4 worm cellular contexts compared by ENCODE assay signal in the genomic region with DNA sequence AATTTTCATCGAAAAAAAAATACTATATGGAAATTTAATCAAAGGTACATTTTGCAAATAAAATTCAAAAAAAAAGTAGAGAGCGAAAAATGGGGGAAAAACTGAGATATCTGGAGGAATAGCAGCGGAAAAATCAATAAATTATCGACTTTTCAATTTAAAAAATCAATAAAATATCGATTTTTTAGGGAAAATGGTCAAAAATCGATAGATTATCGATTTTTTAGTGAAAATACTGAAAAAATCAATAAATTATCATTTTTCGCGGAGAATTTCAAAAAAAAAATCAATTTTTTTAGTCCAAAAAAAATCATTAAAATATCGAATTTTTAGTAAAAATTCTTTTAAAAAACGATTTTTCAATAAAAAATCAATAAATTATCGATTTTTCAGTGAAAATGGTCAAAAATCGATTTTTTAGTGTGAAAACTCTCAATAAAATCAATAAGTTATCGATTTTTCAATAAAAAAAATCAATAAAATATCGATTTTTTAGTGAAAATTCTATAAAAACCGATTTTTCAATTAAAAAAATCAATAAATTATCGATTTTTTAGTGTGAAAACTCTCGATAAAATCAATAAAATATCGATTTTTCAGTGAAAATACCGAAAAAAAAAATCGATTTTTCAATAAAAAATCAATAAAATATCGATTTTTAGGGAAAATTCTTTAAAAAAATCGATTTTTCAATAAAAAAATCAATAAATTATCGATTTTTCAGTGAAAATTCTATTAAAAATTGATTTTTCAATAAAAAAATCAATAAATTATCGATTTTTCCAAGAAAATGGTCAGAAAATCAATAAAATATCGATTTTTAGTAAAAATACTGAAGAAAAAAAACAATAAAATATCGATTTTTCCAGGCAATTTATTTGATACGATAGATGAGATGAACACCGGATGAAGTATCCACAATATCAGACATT.
A peak's percentile ranks its signal among the peaks of the same experiment; 100 is the strongest.
TF ChIP-seq lines count a peak whose summit lies in the region.

No protein-coding gene starts in this region.

TF ChIP-seq in whole organism, L3 larva, 47 proteins besides CTCF, POLR2A, EP300 and RAD21:
- peak; percentile 94 for TF ChIP-seq ceh-28 (tag; optimal IDR thresholded peaks at IDR 0.05; lab: Kevin White, UChicago)
- TF ChIP-seq elt-1 (tag; optimal IDR thresholded peaks at IDR 0.05; lab: Kevin White, UChicago), result no peak

TF ChIP-seq in whole organism, L4 larva, 104 proteins besides CTCF, POLR2A, EP300 and RAD21:
- peak; percentile 89 for TF ChIP-seq ceh-28 (tag; optimal IDR thresholded peaks at IDR 0.05; lab: Kevin White, UChicago)
- no peak for TF ChIP-seq D1046.2 (GFP tag; IDR thresholded peaks at IDR 0.05; lab: Robert Waterston, UW)
- TF ChIP-seq ces-1 (GFP tag; optimal IDR thresholded peaks at IDR 0.05; lab: Kevin White, UChicago), result no peak
- TF ChIP-seq hlh-11 (tag; optimal IDR thresholded peaks at IDR 0.05; lab: Kevin White, UChicago), result no peak

TF ChIP-seq in whole organism, late embryonic, 69 proteins besides CTCF, POLR2A, EP300 and RAD21:
- TF ChIP-seq hlh-13 (GFP tag; optimal IDR thresholded peaks at IDR 0.05; lab: Kevin White, UChicago), result no peak
- TF ChIP-seq ceh-48 (tag; optimal IDR thresholded peaks at IDR 0.05; lab: Kevin White, UChicago), result peak; percentile 23

TF ChIP-seq in whole organism, midembryonic, 9 proteins besides CTCF, POLR2A, EP300 and RAD21:
- no peak for TF ChIP-seq tab-1 (GFP tag; IDR thresholded peaks at IDR 0.05; lab: Robert Waterston, UW)
- peak; percentile 60 for TF ChIP-seq T22C8.4 (GFP tag; IDR thresholded peaks at IDR 0.05; lab: Robert Waterston, UW)
- no peak for TF ChIP-seq flt-1 (GFP tag; IDR thresholded peaks at IDR 0.05; lab: Robert Waterston, UW)
- no peak for TF ChIP-seq ztf-29 (GFP tag; IDR thresholded peaks at IDR 0.05; lab: Robert Waterston, UW)
- TF ChIP-seq cog-1 (tag; optimal IDR thresholded peaks at IDR 0.05; lab: Kevin White, UChicago), result no peak
- TF ChIP-seq klf-2 (GFP tag; conservative IDR thresholded peaks at IDR 0.05; lab: Robert Waterston, UW), result no peak
- no peak for TF ChIP-seq ztf-23 (GFP tag; IDR thresholded peaks at IDR 0.05; lab: Robert Waterston, UW)
